Worm (Caenorhabditis elegans) whole organism, L4/young adult: ENCODE results near the gene F55E10.4.

ENCODE experiments used
- W03F9.2 ChIP-seq: fragments of 150-350 bp; optimal IDR thresholded peaks from 2 replicates; lab custom pipeline; 2014; ENCODE audit warnings: missing biosample characterization, missing genetic modification characterization
- dao-5 ChIP-seq: sonication (generic microtip); optimal IDR thresholded peaks from 2 replicates; lab custom pipeline; 2016; ENCODE audit warnings: missing genotype, missing genetic modification characterization, moderate library complexity, missing compliant biosample characterization
- him-1 ChIP-seq: sonication (generic microtip); optimal IDR thresholded peaks from 2 replicates; lab custom pipeline; 2016; ENCODE audit warnings: missing genotype, missing genetic modification reagents, missing genetic modification characterization, missing compliant biosample characterization

ce11 chrX:8318950-8319349 is 8.8 kb downstream of the F55E10.4 start, which contains the start of gene srh-11:
- TF ChIP-seq him-1 (tag; lab: Kevin White, UChicago) (no peak), dao-5 (tag; lab: Kevin White, UChicago) (no peak), W03F9.2 (no peak)
